Worm (Caenorhabditis elegans) whole organism, L4/young adult: ENCODE data around the gene polk-1.

Experiments
- W03F9.2 ChIP-seq: fragments of 150-350 bp; optimal IDR thresholded peaks from 2 replicates; lab custom pipeline; 2014; ENCODE audit warnings: missing biosample characterization, missing genetic modification characterization
- dao-5 ChIP-seq: sonication (generic microtip); optimal IDR thresholded peaks from 2 replicates; lab custom pipeline; 2016; ENCODE audit warnings: missing genotype, missing genetic modification characterization, moderate library complexity, missing compliant biosample characterization
- him-1 ChIP-seq: sonication (generic microtip); optimal IDR thresholded peaks from 2 replicates; lab custom pipeline; 2016; ENCODE audit warnings: missing genotype, missing genetic modification reagents, missing genetic modification characterization, missing compliant biosample characterization

DNA sequence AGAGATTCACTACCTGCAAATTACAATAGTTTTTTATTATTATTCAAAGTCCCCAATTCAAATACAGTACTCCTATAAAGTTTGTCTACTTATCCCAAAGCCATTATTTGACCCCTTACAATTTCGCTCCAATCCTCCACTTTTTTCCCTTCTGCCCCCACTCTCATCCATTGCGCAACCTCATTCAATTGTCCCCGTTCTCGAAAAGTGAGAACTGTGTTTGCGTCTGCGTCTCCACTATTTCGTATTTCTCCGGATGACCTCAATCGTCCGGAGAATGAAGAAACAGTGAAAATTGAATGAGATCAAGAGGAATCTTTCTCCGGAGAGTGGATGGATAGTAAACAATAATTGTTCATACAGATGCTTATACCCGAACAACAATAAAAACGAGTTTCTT is 31.7 kb downstream of the polk-1 start:
- no peak for TF ChIP-seq W03F9.2 (tag; lab: Kevin White, UChicago)
- TF ChIP-seq him-1: no peak
- no peak for TF ChIP-seq dao-5 (tag; lab: Kevin White, UChicago)
